Fruit fly (Drosophila melanogaster): Measurements from ENCODE around the gene CG13059.

The CG13059 gene

DNA sequence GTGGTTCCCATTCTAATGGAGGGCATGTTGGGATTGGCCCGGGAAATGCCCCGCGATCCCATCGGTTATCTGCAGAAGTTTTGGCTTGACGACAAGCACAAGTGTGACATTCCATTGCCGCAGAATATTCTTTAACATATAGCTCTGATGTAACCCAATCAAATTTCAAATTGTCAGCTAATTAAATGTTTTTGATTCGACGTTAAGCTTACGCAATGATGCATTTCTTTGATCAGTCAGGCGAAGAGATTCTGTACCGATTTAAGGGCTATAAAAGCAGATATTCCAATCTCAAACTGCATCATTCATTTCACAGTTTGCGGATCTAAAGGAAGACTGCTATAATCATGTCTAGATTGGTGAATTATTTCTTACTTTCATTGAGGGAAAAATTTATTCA is 8.2 kb downstream of the CG13059 start, which contains the start of gene retinin:
TSS of gene retinin (plus strand) at position 301 of the 400 bp plus-strand sequence.
- TF ChIP-seq CTCF (optimal IDR thresholded peaks at IDR 0.05) (no peak), CG8478 (optimal IDR thresholded peaks at IDR 0.05) (no peak)

DNA sequence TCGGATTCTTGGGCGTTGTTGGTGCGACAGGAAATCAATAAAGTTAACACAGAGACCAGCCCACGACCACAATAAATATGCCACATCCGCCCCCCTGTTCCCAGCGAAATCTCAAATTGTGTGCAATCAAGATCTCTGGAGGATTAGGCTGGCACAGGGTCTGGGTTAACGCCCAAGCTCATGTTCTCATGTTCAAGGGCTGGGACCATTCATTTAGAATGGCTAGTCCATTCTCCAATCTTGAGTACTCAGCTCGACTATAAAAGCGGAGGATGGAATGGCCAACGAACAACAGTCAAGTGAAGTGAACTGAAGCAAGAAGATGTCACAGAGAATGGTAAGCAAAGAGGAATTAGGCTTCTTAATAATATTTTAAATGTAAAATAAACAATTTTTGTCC is 9.5 kb downstream of the CG13059 start, which contains the start of gene CG13056:
TSS of gene CG13056 (plus strand) at position 301 of the 400 bp plus-strand sequence.
- TF ChIP-seq CG8478 (optimal IDR thresholded peaks at IDR 0.05) (no peak), CTCF (optimal IDR thresholded peaks at IDR 0.05) (no peak)

DNA sequence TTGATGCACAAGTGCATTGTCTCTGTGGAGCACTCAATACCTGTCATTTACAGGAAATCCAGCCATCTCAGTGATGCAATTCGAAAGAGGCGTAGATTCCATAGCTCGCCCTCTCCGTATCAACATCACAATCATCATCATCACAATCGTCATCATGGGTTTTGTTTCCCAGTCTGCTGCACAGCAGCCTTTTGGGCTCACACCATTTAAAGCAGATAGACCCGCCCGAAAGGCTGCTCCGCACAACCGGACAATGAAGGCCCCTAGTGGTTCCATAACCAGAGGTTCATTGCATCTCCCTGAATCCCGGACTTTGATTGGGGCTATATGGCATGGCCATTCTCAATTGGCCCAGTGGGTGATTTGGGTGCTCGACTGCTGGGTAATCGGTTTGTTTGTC is 11.4 kb downstream of the CG13059 start:
- TF ChIP-seq CTCF (optimal IDR thresholded peaks at IDR 0.05) (no peak), CG8478 (optimal IDR thresholded peaks at IDR 0.05) (no peak)

DNA sequence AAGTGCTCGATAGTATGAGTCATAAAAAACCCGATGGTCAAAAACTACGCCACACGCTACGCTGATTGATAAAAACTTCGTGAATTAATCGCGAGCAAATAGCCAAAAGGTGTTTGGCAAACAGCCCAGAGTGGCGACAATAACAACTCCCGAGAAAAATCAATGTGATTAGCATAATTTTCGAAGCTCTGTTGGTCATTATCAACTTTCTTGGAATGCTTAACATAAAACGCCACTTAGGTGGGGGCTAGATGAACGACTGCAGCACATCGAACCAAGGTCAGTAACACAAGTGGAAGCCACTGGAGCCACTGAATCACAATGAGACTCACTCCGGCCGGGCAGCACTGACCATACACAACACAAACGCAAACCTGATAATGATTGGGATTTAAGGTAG is 14.3 kb downstream of the CG13059 start:
- TF ChIP-seq CG8478 (optimal IDR thresholded peaks at IDR 0.05) = no peak
- no peak for TF ChIP-seq CTCF (optimal IDR thresholded peaks at IDR 0.05)

DNA sequence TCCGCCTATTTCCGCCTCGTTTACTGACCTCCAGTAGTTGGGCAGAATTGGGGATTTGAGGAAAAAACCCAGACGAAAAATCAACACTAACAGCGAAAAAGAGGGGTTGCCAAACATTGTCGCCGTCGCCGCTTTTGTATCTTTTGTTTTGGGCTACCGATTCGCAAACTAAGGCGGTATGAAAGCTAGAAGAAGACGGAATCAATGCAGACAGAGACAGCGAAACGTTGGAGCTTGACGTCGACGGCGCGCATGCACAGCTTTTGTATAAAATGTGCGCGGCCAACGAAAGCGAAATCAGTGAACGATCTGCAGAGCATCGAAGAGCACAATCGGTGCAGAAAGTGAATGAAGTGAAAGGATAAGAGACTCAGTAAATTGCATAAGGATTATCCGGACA is 15.2 kb downstream of the CG13059 start, which contains the start of gene CG4998:
TSS of gene CG4998 (plus strand) at position 301 of the 400 bp plus-strand sequence.
- TF ChIP-seq CTCF (optimal IDR thresholded peaks at IDR 0.05) = no peak
- TF ChIP-seq CG8478 (optimal IDR thresholded peaks at IDR 0.05) = no peak

DNA sequence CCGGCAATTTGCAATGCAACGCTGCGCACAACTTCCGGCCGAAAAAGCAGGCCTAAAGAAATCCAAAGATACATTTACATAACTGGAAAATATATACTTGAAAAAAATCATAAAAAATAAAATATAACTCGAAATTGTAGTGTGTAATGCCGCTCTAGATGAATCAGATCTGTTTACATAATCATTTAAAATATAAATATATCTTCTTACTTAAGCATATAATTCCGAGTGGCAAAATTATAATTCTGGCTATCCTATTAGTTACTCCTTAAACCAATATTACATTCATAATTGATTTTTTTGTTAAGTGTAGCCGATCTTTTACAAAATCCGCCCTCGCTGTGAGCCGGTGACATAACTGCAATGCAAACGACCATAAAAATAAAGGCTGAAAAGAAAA is 16.0 kb downstream of the CG13059 start:
- TF ChIP-seq CG8478 (optimal IDR thresholded peaks at IDR 0.05) = no peak
- no peak for TF ChIP-seq CTCF (optimal IDR thresholded peaks at IDR 0.05)

DNA sequence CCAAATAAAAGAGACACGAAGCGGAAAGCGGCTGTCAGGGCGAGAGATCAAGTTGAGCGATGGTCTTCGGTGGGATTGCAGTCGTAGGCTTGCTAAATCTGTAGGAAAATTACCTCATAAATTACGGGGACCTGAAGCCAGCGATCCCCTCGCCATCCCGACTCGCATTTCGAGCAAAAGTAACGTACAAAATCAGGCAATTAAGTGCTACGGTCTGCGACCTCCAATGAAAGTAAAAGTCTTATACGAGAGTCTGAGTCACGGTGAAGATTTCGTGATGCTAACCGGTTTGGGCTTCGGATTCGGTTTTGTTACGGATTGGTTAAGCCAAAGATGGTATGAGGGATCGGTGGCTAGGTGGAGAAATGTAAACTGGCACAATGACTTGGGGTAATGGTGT is 16.4 kb downstream of the CG13059 start:
- TF ChIP-seq CG8478 (optimal IDR thresholded peaks at IDR 0.05) (no peak), CTCF (optimal IDR thresholded peaks at IDR 0.05) (no peak)

DNA sequence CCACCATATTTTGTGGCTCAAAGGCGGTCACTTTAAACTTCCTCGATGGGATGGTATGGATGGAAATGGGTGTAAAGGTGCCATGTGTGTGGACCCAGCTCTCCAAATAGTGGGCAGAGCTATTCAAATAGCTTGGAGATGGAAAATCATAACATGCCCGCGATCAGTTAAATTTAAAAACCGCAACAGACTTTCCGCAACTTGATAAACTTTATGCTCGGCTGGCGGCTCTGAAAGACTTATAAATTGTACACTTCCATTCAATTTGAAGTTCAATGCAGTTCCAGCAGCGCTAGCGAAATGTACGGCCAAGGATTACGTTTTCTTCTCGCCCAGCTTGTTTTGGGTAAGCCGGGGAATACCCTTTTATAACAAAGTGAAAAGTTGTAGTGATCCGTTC is 22.6 kb downstream of the CG13059 start, which contains the start of gene CG33257:
TSS of gene CG33257 (plus strand) at position 301 of the 400 bp plus-strand sequence.
- no peak for TF ChIP-seq CG8478 (optimal IDR thresholded peaks at IDR 0.05)
- no peak for TF ChIP-seq CTCF (optimal IDR thresholded peaks at IDR 0.05)

DNA sequence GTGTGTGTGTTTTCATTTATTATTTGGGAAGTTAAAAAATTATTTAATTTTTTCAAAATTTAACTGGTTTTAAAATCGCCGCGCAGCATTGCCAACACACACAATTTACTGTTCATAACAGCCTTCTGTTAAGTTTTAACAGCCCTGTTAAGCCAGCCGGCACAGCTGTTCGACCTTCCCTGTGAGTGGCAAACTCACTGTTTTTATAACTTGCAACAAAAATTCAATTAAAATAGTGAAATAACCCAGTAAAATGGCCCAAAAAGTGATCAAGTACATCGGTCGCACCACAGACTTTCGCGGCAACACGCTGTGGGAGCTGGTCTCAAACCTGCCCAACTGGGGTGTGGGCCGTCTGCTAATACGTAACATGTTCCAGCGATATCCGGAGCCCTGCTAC is 24.4 kb downstream of the CG13059 start, which contains the start of gene mRpS34:
TSS of gene mRpS34 (plus strand) at position 161 of the 400 bp plus-strand sequence.
- TF ChIP-seq CTCF (optimal IDR thresholded peaks at IDR 0.05) = no peak
- TF ChIP-seq CG8478 (optimal IDR thresholded peaks at IDR 0.05) = no peak

DNA sequence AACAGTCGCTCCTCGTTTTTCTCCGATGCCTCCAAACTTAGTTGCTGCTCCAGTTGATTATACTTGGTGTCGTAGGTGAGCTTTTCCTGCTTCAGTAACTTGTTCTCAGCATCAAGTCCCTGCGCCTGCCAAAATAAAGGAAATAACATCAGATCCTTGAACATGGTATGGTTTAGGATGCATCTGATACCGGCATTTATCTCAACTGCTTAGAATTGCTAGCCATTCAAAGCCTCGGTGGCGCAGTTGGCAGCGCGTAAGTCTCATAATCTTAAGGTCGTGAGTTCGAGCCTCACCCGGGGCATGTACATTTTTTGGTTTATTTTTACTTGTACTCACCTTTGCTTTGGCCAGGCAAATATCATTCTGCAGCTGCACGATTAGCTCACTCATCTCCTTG is 26.2 kb downstream of the CG13059 start:
- TF ChIP-seq CTCF (optimal IDR thresholded peaks at IDR 0.05) (no peak), CG8478 (optimal IDR thresholded peaks at IDR 0.05) (no peak)

DNA sequence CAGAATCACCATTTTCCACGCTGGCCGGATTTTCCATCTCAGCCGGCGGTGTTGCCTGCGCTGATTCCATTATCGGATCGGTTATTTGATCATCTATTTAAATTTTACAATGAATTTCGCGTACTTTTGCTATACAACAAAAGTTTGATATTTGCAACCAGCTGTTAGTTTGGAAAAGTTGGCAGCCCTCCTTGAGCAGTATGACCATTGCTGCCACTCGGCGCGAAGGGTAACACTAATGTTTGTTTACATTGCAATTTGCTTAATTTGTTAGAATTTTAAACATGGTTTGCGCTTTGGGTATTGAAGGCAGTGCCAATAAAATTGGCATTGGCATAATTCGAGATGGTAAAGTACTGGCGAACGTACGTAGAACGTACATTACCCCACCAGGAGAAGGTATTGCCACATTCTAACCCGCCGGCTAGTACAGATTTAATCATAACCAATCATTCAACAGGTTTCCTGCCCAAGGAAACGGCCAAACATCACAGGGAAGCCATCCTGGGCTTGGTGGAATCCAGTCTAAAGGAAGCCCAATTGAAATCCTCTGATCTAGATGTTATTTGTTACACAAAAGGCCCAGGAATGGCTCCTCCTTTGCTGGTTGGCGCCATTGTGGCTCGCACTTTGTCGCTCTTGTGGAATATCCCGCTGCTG is 28.4 kb downstream of the CG13059 start, which contains the start of the genes Golgin104 and Tcs3:
TSS of gene Golgin104 (minus strand) at position 182 of the 660 bp plus-strand sequence.
TSS of gene Tcs3 (plus strand) at position 222 of the 660 bp plus-strand sequence.
- TF ChIP-seq CG8478 (optimal IDR thresholded peaks at IDR 0.05) (no peak), CTCF (optimal IDR thresholded peaks at IDR 0.05) (no peak)

DNA sequence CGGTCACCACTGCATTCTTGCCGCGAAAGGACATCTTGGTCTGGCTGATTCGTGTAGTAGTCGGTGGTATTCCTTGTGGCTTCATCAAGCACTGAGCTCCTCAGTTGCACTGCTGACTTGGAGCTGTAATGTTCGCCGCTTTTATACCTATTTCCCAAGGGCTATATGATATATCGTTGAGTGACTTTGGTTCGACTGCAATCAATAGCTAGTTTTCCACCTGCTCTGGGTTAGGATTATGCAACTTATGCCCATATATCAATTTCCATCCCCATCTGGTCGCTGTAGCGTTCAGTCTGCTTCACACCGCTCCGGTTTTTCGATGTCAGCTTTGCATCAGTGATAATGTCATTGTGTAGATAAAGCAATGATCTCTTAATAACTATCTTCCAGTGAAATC is 30.7 kb downstream of the CG13059 start, which contains the start of gene Pdh:
TSS of gene Pdh (minus strand) at position 101 of the 400 bp plus-strand sequence.
- no peak for TF ChIP-seq CG8478 (optimal IDR thresholded peaks at IDR 0.05)
- no peak for TF ChIP-seq CTCF (optimal IDR thresholded peaks at IDR 0.05)

DNA sequence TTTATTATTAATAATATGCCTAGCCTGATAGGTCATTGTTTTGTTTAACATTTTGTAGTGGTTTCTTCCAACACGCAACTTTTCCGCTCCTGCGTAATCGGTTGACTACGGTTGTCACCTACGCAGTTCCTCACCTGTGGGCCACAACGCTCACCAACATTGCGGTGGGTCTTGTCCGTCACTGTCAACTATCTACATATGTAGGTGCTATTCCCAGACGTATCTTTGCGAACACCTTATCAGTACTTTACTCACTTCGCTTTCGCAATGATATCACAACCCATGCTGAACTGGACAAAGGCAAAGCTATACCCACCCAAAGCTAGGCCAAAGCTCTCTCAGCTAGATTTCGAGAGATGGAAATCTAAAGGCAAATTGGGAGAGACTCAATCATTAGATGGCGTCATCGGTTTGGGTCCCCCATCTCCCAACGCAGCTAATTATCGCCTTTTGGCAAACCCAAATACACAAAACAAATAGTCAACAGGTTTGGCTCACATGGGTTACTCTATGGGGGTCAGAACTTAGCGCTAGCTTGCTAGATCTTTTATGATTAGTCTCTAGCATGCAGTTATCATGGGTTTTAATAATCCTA is 32.8 kb downstream of the CG13059 start:
- TF ChIP-seq CTCF (optimal IDR thresholded peaks at IDR 0.05) = no peak
- TF ChIP-seq CG8478 (optimal IDR thresholded peaks at IDR 0.05) = no peak

DNA sequence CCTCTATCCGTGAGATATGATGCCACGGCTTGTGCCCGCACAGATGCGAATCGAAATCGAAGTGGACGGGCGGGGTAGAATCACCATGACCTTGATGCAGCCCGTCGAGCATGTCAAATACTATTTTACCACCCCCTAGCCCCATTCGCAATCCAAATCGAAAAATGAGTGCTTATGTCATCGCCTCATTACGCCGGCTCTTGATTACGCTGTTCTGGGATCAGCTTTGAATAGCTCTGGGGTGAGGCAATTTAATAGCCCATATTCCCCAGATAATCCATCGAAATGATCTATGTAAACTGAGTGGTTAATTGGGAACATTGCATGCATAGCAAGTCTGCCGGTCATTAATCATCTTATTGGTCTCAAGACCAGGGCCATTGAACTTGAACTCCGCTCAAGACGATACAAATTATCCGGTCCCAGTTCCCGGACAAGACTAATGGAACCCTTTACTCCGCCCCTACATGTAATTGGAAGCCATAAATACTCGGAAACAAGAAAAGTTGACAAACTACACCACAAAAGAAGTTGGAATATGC is 33.8 kb downstream of the CG13059 start:
- TF ChIP-seq CTCF (optimal IDR thresholded peaks at IDR 0.05) = no peak

DNA sequence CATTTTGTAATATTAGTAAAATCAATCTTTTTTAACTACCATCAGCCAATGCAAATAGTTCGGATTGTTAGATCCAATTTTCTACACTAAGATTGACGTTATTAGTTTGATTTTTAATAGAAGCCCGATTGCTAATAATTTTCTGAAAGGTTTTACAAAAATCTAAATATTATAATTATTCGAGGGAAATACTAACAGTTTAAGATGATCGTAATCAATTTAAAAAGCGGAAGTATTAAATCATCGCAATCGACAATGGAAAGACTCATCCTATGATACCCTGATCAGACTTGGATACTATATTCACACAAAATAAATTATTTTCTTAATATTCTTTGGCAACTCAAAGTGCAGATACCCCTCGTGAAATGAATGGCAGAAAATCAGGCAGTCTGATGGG is 34.4 kb downstream of the CG13059 start:
- TF ChIP-seq CTCF (optimal IDR thresholded peaks at IDR 0.05) (no peak), CG8478 (optimal IDR thresholded peaks at IDR 0.05) (no peak)

Data from S2 (cell line).